Fruit fly (Drosophila melanogaster) whole organism, pupa: ENCODE measurements around the gene BBIP1.

Experiments used
- CG10348 ChIP-seq: fragments of 200-800 bp; sonication (Bioruptor generic); IDR thresholded peaks from 2 replicates; pipeline ENCODE4 v1.3.6; 2022; ENCODE audit warnings: missing biosample characterization, missing genetic modification characterization
- CG12605 ChIP-seq: fragments of 200-800 bp; sonication (Bioruptor generic); IDR thresholded peaks from 2 replicates; pipeline ENCODE4 v1.3.6; 2022; ENCODE audit warnings: missing biosample characterization, missing genetic modification characterization
- CG13204 ChIP-seq: fragments of 200-800 bp; sonication (Bioruptor generic); optimal IDR thresholded peaks from 2 replicates; lab custom pipeline; 2018; ENCODE audit warnings: missing biosample characterization, mild to moderate bottlenecking, missing genetic modification characterization, moderate library complexity
- CG14655 ChIP-seq: fragments of 200-800 bp; sonication (Bioruptor generic); optimal IDR thresholded peaks from 3 replicates; lab custom pipeline; 2017; ENCODE audit warnings: mild to moderate bottlenecking, missing biosample characterization, missing genetic modification reagents, missing genetic modification characterization
- CG15710 ChIP-seq: fragments of 200-800 bp; sonication (Bioruptor generic); optimal IDR thresholded peaks from 2 replicates; lab custom pipeline; 2018; ENCODE audit warnings: missing biosample characterization, mild to moderate bottlenecking, missing genetic modification characterization, moderate library complexity
- CG17806 ChIP-seq: fragments of 200-800 bp; sonication (Bioruptor generic); optimal IDR thresholded peaks from 2 replicates; lab custom pipeline; 2018; ENCODE audit warnings: missing biosample characterization, mild to moderate bottlenecking, missing genetic modification characterization, moderate library complexity
- CG32121 ChIP-seq: fragments of 200-800 bp; sonication (Bioruptor generic); IDR thresholded peaks from 2 replicates; pipeline ENCODE4 v1.3.6; 2022; ENCODE audit warnings: missing biosample characterization, missing genetic modification characterization
- CG34367 ChIP-seq: fragments of 200-800 bp; sonication (Bioruptor generic); optimal IDR thresholded peaks from 2 replicates; lab custom pipeline; 2018; ENCODE audit warnings: missing biosample characterization, mild to moderate bottlenecking, missing genetic modification characterization
- CG4496 ChIP-seq: fragments of 200-800 bp; sonication (Bioruptor generic); IDR thresholded peaks from 3 replicates; pipeline ENCODE4 v1.3.6; 2022; ENCODE audit warnings: missing biosample characterization, missing genetic modification characterization
- CG8159 ChIP-seq: fragments of 200-800 bp; sonication (Bioruptor generic); optimal IDR thresholded peaks from 3 replicates; lab custom pipeline; 2018; ENCODE audit warnings: missing biosample characterization, mild to moderate bottlenecking, missing genetic modification characterization, moderate library complexity
- CG8301 ChIP-seq: fragments of 200-800 bp; sonication (Bioruptor generic); optimal IDR thresholded peaks from 2 replicates; lab custom pipeline; 2018; ENCODE audit warnings: missing biosample characterization, mild to moderate bottlenecking, missing genetic modification characterization
- CG9948 ChIP-seq: fragments of 200-800 bp; sonication (Bioruptor generic); optimal IDR thresholded peaks from 2 replicates; lab custom pipeline; 2018; ENCODE audit warnings: missing biosample characterization, mild to moderate bottlenecking, missing genetic modification characterization, moderate library complexity
- D1 ChIP-seq: fragments of 200-800 bp; sonication (Bioruptor generic); optimal IDR thresholded peaks from 2 replicates; lab custom pipeline; 2018; ENCODE audit warnings: missing biosample characterization, mild to moderate bottlenecking, missing genetic modification characterization, moderate library complexity
- EcR ChIP-seq: fragments of 200-800 bp; sonication (Bioruptor generic); optimal IDR thresholded peaks from 3 replicates; lab custom pipeline; 2019; ENCODE audit warnings: missing biosample characterization, missing genetic modification characterization, mild to moderate bottlenecking, moderate library complexity, missing genetic modification reagents
- Ets98B ChIP-seq: fragments of 200-800 bp; sonication (Bioruptor generic); IDR thresholded peaks from 2 replicates; pipeline ENCODE4 v1.3.6; 2022; ENCODE audit warnings: missing biosample characterization, missing genetic modification characterization
- Pif1A ChIP-seq: fragments of 200-800 bp; sonication (Bioruptor generic); optimal IDR thresholded peaks from 3 replicates; lab custom pipeline; 2016; ENCODE audit warnings: missing biosample characterization, missing genetic modification characterization
- Pif1B ChIP-seq: fragments of 200-800 bp; sonication (Bioruptor generic); optimal IDR thresholded peaks from 3 replicates; lab custom pipeline; 2016; ENCODE audit warnings: missing biosample characterization, missing genetic modification characterization
- Snoo ChIP-seq: fragments of 200-800 bp; sonication (Bioruptor generic); optimal IDR thresholded peaks from 3 replicates; lab custom pipeline; 2017; ENCODE audit warnings: missing biosample characterization, mild to moderate bottlenecking, missing genetic modification characterization, inconsistent platforms
- fd96Ca ChIP-seq: fragments of 200-800 bp; sonication (Bioruptor generic); IDR thresholded peaks from 3 replicates; pipeline ENCODE4 v1.3.6; 2022; ENCODE audit warnings: missing biosample characterization, missing genetic modification characterization
- gl ChIP-seq: fragments of 200-800 bp; sonication (Bioruptor generic); optimal IDR thresholded peaks from 2 replicates; lab custom pipeline; 2018; ENCODE audit warnings: missing biosample characterization, mild to moderate bottlenecking, missing genetic modification characterization
- rn ChIP-seq: fragments of 200-800 bp; sonication (Bioruptor generic); IDR thresholded peaks from 2 replicates; pipeline ENCODE4 v1.3.6; 2022; ENCODE audit warnings: missing biosample characterization, missing genetic modification characterization

The BBIP1 gene

dm6 chr3R:9401127-9401603 lies 3.0 kb upstream of the BBIP1 start, which contains the start of the genes RpL34b and CG8132:
TSS of gene RpL34b (minus strand) at chr3R:9401226.
TSS of gene CG8132 (plus strand) at chr3R:9401495.
- TF ChIP-seq Snoo (tag; lab: Kevin White, UChicago) (peak; percentile 91), CG13204 (GFP tag; lab: Kevin White, UChicago) (no peak), CG4496 (GFP tag; lab: Robert Waterston, UW) (peak; percentile 95), CG10348 (GFP tag; lab: Robert Waterston, UW) (peak; percentile 41; the same call in 1 of the 2 replicates), Ets98B (GFP tag; lab: Robert Waterston, UW) (peak; percentile 93), CG15710 (tag; lab: Kevin White, UChicago) (peak; percentile 90), CG14655 (no peak), CG8301 (tag; lab: Kevin White, UChicago) (no peak), rn (GFP tag; lab: Robert Waterston, UW) (peak; percentile 86), CG34367 (tag; lab: Kevin White, UChicago) (peak; percentile 81), fd96Ca (GFP tag; lab: Robert Waterston, UW) (peak; percentile 77; the same call in 2 of the 3 replicates), CG32121 (peak; percentile 95), CG9948 (peak; percentile 81), Pif1B (GFP tag; lab: Kevin White, UChicago) (no peak), gl (tag; lab: Kevin White, UChicago) (peak; percentile 75), CG17806 (tag; lab: Kevin White, UChicago) (peak; percentile 84), CG12605 (peak; percentile 89), Pif1A (GFP tag; lab: Kevin White, UChicago) (no peak), CG8159 (tag; lab: Kevin White, UChicago) (peak; percentile 90), D1 (tag; lab: Kevin White, UChicago) (no peak), EcR (GFP tag; lab: Kevin White, UChicago) (peak; percentile 32)

- TF ChIP-seq CG12605 = no peak
- no peak for TF ChIP-seq Pif1A (GFP tag; lab: Kevin White, UChicago)
- no peak for TF ChIP-seq D1 (tag; lab: Kevin White, UChicago)
These were observed 3.9 kb downstream of the BBIP1 start, which contains the start of gene CG44261 for dm6 chr3R:9408069-9408468. TSS of gene CG44261 (minus strand) at chr3R:9408169.

- TF ChIP-seq CG34367 (tag; lab: Kevin White, UChicago) = no peak
- no peak for TF ChIP-seq Snoo (tag; lab: Kevin White, UChicago)
- no peak for TF ChIP-seq CG10348 (GFP tag; lab: Robert Waterston, UW)
- TF ChIP-seq CG15710 (tag; lab: Kevin White, UChicago) = no peak
- TF ChIP-seq CG13204 (GFP tag; lab: Kevin White, UChicago) = no peak
- no peak for TF ChIP-seq Pif1A (GFP tag; lab: Kevin White, UChicago)
- no peak for TF ChIP-seq CG8159 (tag; lab: Kevin White, UChicago)
These were observed 6.0 kb downstream of the BBIP1 start, which contains the start of gene betaTub85D for dm6 chr3R:9410182-9410581. TSS of gene betaTub85D (minus strand) at chr3R:9410282.

dm6 chr3R:9411928-9412640 lies 7.9 kb downstream of the BBIP1 start, which contains the start of the genes Task7 and alpha-Man-IIa:
TSS of gene Task7 (minus strand) at chr3R:9412293.
TSS of gene alpha-Man-IIa (plus strand) at chr3R:9412548.
- no peak for TF ChIP-seq Pif1B (GFP tag; lab: Kevin White, UChicago)
- no peak for TF ChIP-seq CG10348 (GFP tag; lab: Robert Waterston, UW)

- TF ChIP-seq gl (tag; lab: Kevin White, UChicago) = no peak
- TF ChIP-seq CG4496 (GFP tag; lab: Robert Waterston, UW) = no peak
These were observed 12.8 kb downstream of the BBIP1 start for dm6 chr3R:9416951-9417350.

dm6 chr3R:9417577-9418334 lies 13.6 kb downstream of the BBIP1 start, which contains the start of gene ps:
TSS of gene ps (plus strand) at chr3R:9417940.
- TF ChIP-seq gl (tag; lab: Kevin White, UChicago) (peak; percentile 26), CG4496 (GFP tag; lab: Robert Waterston, UW) (no peak), Snoo (tag; lab: Kevin White, UChicago) (peak; percentile 0), CG13204 (GFP tag; lab: Kevin White, UChicago) (no peak), CG17806 (tag; lab: Kevin White, UChicago) (no peak), Pif1B (GFP tag; lab: Kevin White, UChicago) (peak; percentile 48)
- TF ChIP-seq, all 21 proteins: peak for 3
